Fruit fly (Drosophila melanogaster) whole organism, embryonic: Measurements from ENCODE around the gene RpL4.
A peak's percentile ranks its signal among the peaks of the same experiment; 100 is the strongest.

Experiments used
- Asciz ChIP-seq: fragments of 200-800 bp; sonication (Bioruptor generic); optimal IDR thresholded peaks from 2 replicates; lab custom pipeline; 2017; ENCODE audit warnings: missing biosample characterization, mild to moderate bottlenecking, missing genetic modification characterization, missing genetic modification reagents
- Bdp1 ChIP-seq: fragments of 200-800 bp; sonication (Bioruptor generic); optimal IDR thresholded peaks from 3 replicates; lab custom pipeline; 2016; ENCODE audit warnings: missing biosample characterization, missing genetic modification characterization
- CG1024 ChIP-seq: fragments of 200-800 bp; sonication (Bioruptor generic); IDR thresholded peaks from 2 replicates; pipeline ENCODE4 v1.3.6; 2022; ENCODE audit warnings: missing biosample characterization, missing genetic modification characterization
- CG10366 ChIP-seq: fragments of 200-800 bp; sonication (Bioruptor generic); IDR thresholded peaks from 2 replicates; pipeline ENCODE4 v1.3.6; 2022; ENCODE audit warnings: missing biosample characterization, missing genetic modification characterization
- CG15011 ChIP-seq: fragments of 200-800 bp; sonication (Bioruptor generic); optimal IDR thresholded peaks from 3 replicates; lab custom pipeline; 2018; ENCODE audit warnings: missing biosample characterization, mild to moderate bottlenecking, missing genetic modification characterization
- CG1647 ChIP-seq: fragments of 200-800 bp; sonication (Bioruptor generic); optimal IDR thresholded peaks from 3 replicates; lab custom pipeline; 2016; ENCODE audit warnings: missing biosample characterization, missing genetic modification characterization
- CG16815 ChIP-seq: fragments of 200-800 bp; sonication (Bioruptor generic); optimal IDR thresholded peaks from 3 replicates; lab custom pipeline; 2017; ENCODE audit warnings: missing biosample characterization, mild to moderate bottlenecking, missing genetic modification characterization
- CG1832 ChIP-seq: fragments of 200-800 bp; sonication (Bioruptor generic); optimal IDR thresholded peaks from 2 replicates; lab custom pipeline; 2017; ENCODE audit warnings: missing biosample characterization, mild to moderate bottlenecking, missing genetic modification characterization, inconsistent platforms
- CG18764 ChIP-seq: fragments of 200-800 bp; sonication (Bioruptor generic); optimal IDR thresholded peaks from 3 replicates; lab custom pipeline; 2016; ENCODE audit warnings: missing biosample characterization, missing genetic modification characterization
- CG2120 ChIP-seq: fragments of 200-800 bp; sonication (Bioruptor generic); optimal IDR thresholded peaks from 3 replicates; lab custom pipeline; 2016; ENCODE audit warnings: missing biosample characterization, missing genetic modification characterization
- CG2712 ChIP-seq: fragments of 200-800 bp; optimal IDR thresholded peaks from 3 replicates; lab custom pipeline; 2019; ENCODE audit warnings: missing biosample characterization, mild to moderate bottlenecking, missing genetic modification characterization, moderate library complexity
- CG2875 ChIP-seq: fragments of 200-800 bp; sonication (Bioruptor generic); optimal IDR thresholded peaks from 2 replicates; lab custom pipeline; 2017; ENCODE audit warnings: missing biosample characterization, mild to moderate bottlenecking, missing genetic modification characterization, missing genetic modification reagents
- CG30403 ChIP-seq: fragments of 200-800 bp; sonication (Bioruptor generic); optimal IDR thresholded peaks from 3 replicates; lab custom pipeline; 2016; ENCODE audit warnings: missing biosample characterization, missing genetic modification characterization
- CG32532 ChIP-seq: fragments of 200-800 bp; sonication (Bioruptor generic); IDR thresholded peaks from 2 replicates; pipeline ENCODE4 v1.3.6; 2022; ENCODE audit warnings: missing biosample characterization, missing genetic modification characterization
- CG32772 ChIP-seq: fragments of 200-800 bp; sonication (Bioruptor generic); IDR thresholded peaks from 2 replicates; pipeline ENCODE4 v1.3.6; 2022; ENCODE audit warnings: missing biosample characterization, missing genetic modification characterization
- CG33557 ChIP-seq: fragments of 200-800 bp; sonication (Bioruptor generic); optimal IDR thresholded peaks from 2 replicates; lab custom pipeline; 2019; ENCODE audit warnings: missing biosample characterization, mild to moderate bottlenecking, missing genetic modification characterization, moderate library complexity
- CG34376 ChIP-seq: fragments of 200-800 bp; sonication (Bioruptor generic); optimal IDR thresholded peaks from 2 replicates; lab custom pipeline; 2018; ENCODE audit warnings: missing biosample characterization, mild to moderate bottlenecking, missing genetic modification characterization
- CG34422 ChIP-seq: fragments of 200-800 bp; sonication (Bioruptor generic); IDR thresholded peaks from 3 replicates; pipeline ENCODE4 v1.3.6; 2022; ENCODE audit warnings: missing biosample characterization, missing genetic modification characterization
- CG42726 ChIP-seq: fragments of 200-800 bp; sonication (Bioruptor generic); IDR thresholded peaks from 2 replicates; pipeline ENCODE4 v1.3.6; 2022; ENCODE audit warnings: missing biosample characterization, missing genetic modification characterization; ENCODE audit not compliant: partially characterized antibody
- CG4360 ChIP-seq: fragments of 200-800 bp; sonication (Bioruptor generic); IDR thresholded peaks from 2 replicates; pipeline ENCODE4 v1.3.6; 2022; ENCODE audit warnings: missing biosample characterization, missing genetic modification characterization
- Dip2 ChIP-seq: fragments of 200-800 bp; sonication (Bioruptor generic); IDR thresholded peaks from 2 replicates; pipeline ENCODE4 v1.3.6; 2022; ENCODE audit warnings: missing biosample characterization, missing genetic modification characterization
- Doc3 ChIP-seq: fragments of 200-800 bp; sonication (Bioruptor generic); IDR thresholded peaks from 3 replicates; pipeline ENCODE4 v1.3.6; 2022; ENCODE audit warnings: missing biosample characterization, missing genetic modification characterization; ENCODE audit not compliant: partially characterized antibody
- H2.0 ChIP-seq: fragments of 200-800 bp; sonication (Bioruptor generic); IDR thresholded peaks from 2 replicates; pipeline ENCODE4 v1.3.6; 2022; ENCODE audit warnings: missing biosample characterization, missing genetic modification characterization
- Lpt ChIP-seq: fragments of >200 bp; optimal IDR thresholded peaks from 2 replicates; lab custom pipeline; 2018; ENCODE audit warnings: missing biosample characterization, missing genetic modification characterization
- NC2β ChIP-seq: fragments of 200-800 bp; sonication (Bioruptor generic); optimal IDR thresholded peaks from 2 replicates; lab custom pipeline; 2016; ENCODE audit warnings: missing biosample characterization, missing genetic modification characterization
- NK7.1 ChIP-seq: fragments of 200-800 bp; sonication (Bioruptor generic); optimal IDR thresholded peaks from 3 replicates; lab custom pipeline; 2016; ENCODE audit warnings: missing biosample characterization, missing genetic modification characterization
- Spps ChIP-seq: fragments of 200-800 bp; sonication (Bioruptor generic); optimal IDR thresholded peaks from 2 replicates; lab custom pipeline; 2018; ENCODE audit warnings: missing biosample characterization, mild to moderate bottlenecking, missing genetic modification characterization
- TFAM ChIP-seq: fragments of 200-800 bp; sonication (Bioruptor generic); optimal IDR thresholded peaks from 2 replicates; lab custom pipeline; 2017; ENCODE audit warnings: missing biosample characterization, missing genetic modification characterization, inconsistent platforms
- abd-A ChIP-seq: fragments of 200-800 bp; sonication (Bioruptor generic); optimal IDR thresholded peaks from 3 replicates; lab custom pipeline; 2019; ENCODE audit warnings: missing biosample characterization, mild to moderate bottlenecking, missing genetic modification characterization, moderate library complexity
- ara ChIP-seq: fragments of 200-800 bp; sonication (Bioruptor generic); IDR thresholded peaks from 2 replicates; pipeline ENCODE4 v1.3.6; 2022; ENCODE audit warnings: missing biosample characterization, missing genetic modification characterization
- cad ChIP-seq: fragments of >200 bp; optimal IDR thresholded peaks from 2 replicates; lab custom pipeline; 2017; ENCODE audit warnings: missing biosample characterization, missing genetic modification characterization
- crol ChIP-seq: fragments of 200-800 bp; sonication (Bioruptor generic); IDR thresholded peaks from 2 replicates; pipeline ENCODE4 v1.3.6; 2022; ENCODE audit warnings: missing biosample characterization, missing genetic modification characterization
- dimm ChIP-seq: fragments of 200-800 bp; sonication (Bioruptor generic); IDR thresholded peaks from 2 replicates; pipeline ENCODE4 v1.3.6; 2022; ENCODE audit warnings: missing biosample characterization, missing genetic modification characterization
- fd96Cb ChIP-seq: fragments of 200-800 bp; sonication (Bioruptor generic); optimal IDR thresholded peaks from 2 replicates; lab custom pipeline; 2018; ENCODE audit warnings: missing biosample characterization, mild to moderate bottlenecking, missing genetic modification characterization, moderate library complexity
- gsb ChIP-seq: fragments of 200-800 bp; sonication (Bioruptor generic); IDR thresholded peaks from 2 replicates; pipeline ENCODE4 v1.3.6; 2022; ENCODE audit warnings: missing biosample characterization, missing genetic modification characterization
- jigr1 ChIP-seq: fragments of 200-800 bp; sonication (Bioruptor generic); IDR thresholded peaks from 3 replicates; pipeline ENCODE4 v1.3.6; 2022; ENCODE audit warnings: missing biosample characterization, missing genetic modification characterization
- jing ChIP-seq: fragments of 200-800 bp; sonication (Bioruptor generic); optimal IDR thresholded peaks from 2 replicates; lab custom pipeline; 2018; ENCODE audit warnings: missing biosample characterization, mild to moderate bottlenecking, missing genetic modification characterization
- mirr ChIP-seq: fragments of 200-800 bp; sonication (Bioruptor generic); optimal IDR thresholded peaks from 3 replicates; lab custom pipeline; 2018; ENCODE audit warnings: missing biosample characterization, mild to moderate bottlenecking, missing genetic modification characterization
- nerfin-1 ChIP-seq: fragments of 200-800 bp; sonication (Bioruptor generic); optimal IDR thresholded peaks from 3 replicates; lab custom pipeline; 2019; ENCODE audit warnings: missing biosample characterization, mild to moderate bottlenecking, missing genetic modification characterization, moderate library complexity
- pb ChIP-seq: fragments of 200-800 bp; sonication (Bioruptor generic); optimal IDR thresholded peaks from 3 replicates; lab custom pipeline; 2016; ENCODE audit warnings: missing biosample characterization, missing genetic modification characterization
- rib ChIP-seq: fragments of 200-800 bp; sonication (Bioruptor generic); IDR thresholded peaks from 2 replicates; pipeline ENCODE4 v1.3.6; 2022; ENCODE audit warnings: missing biosample characterization, missing genetic modification characterization
- scrt ChIP-seq: fragments of 200-800 bp; sonication (Bioruptor generic); optimal IDR thresholded peaks from 2 replicates; lab custom pipeline; 2018; ENCODE audit warnings: missing biosample characterization, mild to moderate bottlenecking, missing genetic modification characterization, moderate library complexity
- tio ChIP-seq: fragments of 200-800 bp; sonication (Bioruptor generic); optimal IDR thresholded peaks from 2 replicates; lab custom pipeline; 2017; ENCODE audit warnings: missing biosample characterization, missing genetic modification characterization, inconsistent platforms
- zen ChIP-seq: fragments of 200-800 bp; sonication (Bioruptor generic); optimal IDR thresholded peaks from 3 replicates; lab custom pipeline; 2018; ENCODE audit warnings: missing biosample characterization, mild to moderate bottlenecking, missing genetic modification characterization, moderate library complexity

RpL4 gene

dm6 chr3R:27922673-27923175 is at the start of gene RpL4 (continued):
- TF ChIP-seq gsb (GFP tag; lab: Robert Waterston, UW): peak; percentile 51; the same call in 1 of the 2 replicates
- TF ChIP-seq CG1832: no peak
- peak; percentile 66 for TF ChIP-seq Bdp1 (GFP tag; lab: Kevin White, UChicago)
- no peak for TF ChIP-seq CG42726 (GFP tag; lab: Robert Waterston, UW)
- TF ChIP-seq jing (GFP tag; lab: Kevin White, UChicago): no peak
- peak; percentile 96 for TF ChIP-seq NC2β
- peak; percentile 59 for TF ChIP-seq CG1647 (GFP tag; lab: Kevin White, UChicago)
- TF ChIP-seq mirr (GFP tag; lab: Kevin White, UChicago): peak; percentile 85
- TF ChIP-seq CG33557 (GFP tag; lab: Kevin White, UChicago): peak; percentile 86
- TF ChIP-seq zen (tag; lab: Kevin White, UChicago): peak; percentile 45
- no peak for TF ChIP-seq Doc3 (GFP tag; lab: Robert Waterston, UW)
- peak; percentile 81 for TF ChIP-seq ara
- peak; percentile 31 for TF ChIP-seq TFAM (GFP tag; lab: Kevin White, UChicago)
- no peak; the same call in 1 of the 2 replicates for TF ChIP-seq CG4360 (GFP tag; lab: Robert Waterston, UW)
- peak; percentile 42; the same call in 1 of the 2 replicates for TF ChIP-seq CG32772 (GFP tag; lab: Robert Waterston, UW)
- TF ChIP-seq tio (GFP tag; lab: Kevin White, UChicago): no peak
- TF ChIP-seq CG15011: no peak
- TF ChIP-seq CG32532 (GFP tag; lab: Robert Waterston, UW): peak; percentile 89
- TF ChIP-seq Lpt (GFP tag; lab: Kevin White, UChicago): no peak
- peak; percentile 58 for TF ChIP-seq CG2120 (GFP tag; lab: Kevin White, UChicago)
- TF ChIP-seq CG30403: peak; percentile 60
- TF ChIP-seq scrt (GFP tag; lab: Kevin White, UChicago): peak; percentile 82
- peak; percentile 88 for TF ChIP-seq CG2875 (GFP tag; lab: Kevin White, UChicago)
- TF ChIP-seq CG1024 (GFP tag; lab: Robert Waterston, UW): peak; percentile 83
- no peak for TF ChIP-seq rib
- TF ChIP-seq NK7.1 (GFP tag; lab: Kevin White, UChicago): peak; percentile 57
- TF ChIP-seq H2.0 (GFP tag; lab: Robert Waterston, UW): peak; percentile 83
- TF ChIP-seq Spps (tag; lab: Kevin White, UChicago): no peak
- TF ChIP-seq CG18764 (GFP tag; lab: Kevin White, UChicago): peak; percentile 66
- no peak for TF ChIP-seq Dip2 (GFP tag; lab: Robert Waterston, UW)
- no peak for TF ChIP-seq cad (GFP tag; lab: Kevin White, UChicago)
- peak; percentile 84 for TF ChIP-seq Asciz (GFP tag; lab: Kevin White, UChicago)
- TF ChIP-seq CG16815 (GFP tag; lab: Kevin White, UChicago): peak; percentile 58

dm6 chr3R:27888110-27888509 is 34.5 kb upstream of the RpL4 start:
- TF ChIP-seq CG34422 (GFP tag; lab: Robert Waterston, UW) (0 out of 3 replicates have a peak, but pooled peaks have one; percentile 17), jigr1 (GFP tag; lab: Robert Waterston, UW) (no peak), dimm (no peak), crol (GFP tag; lab: Robert Waterston, UW) (no peak), CG2712 (tag; lab: Kevin White, UChicago) (no peak), nerfin-1 (no peak), abd-A (tag; lab: Kevin White, UChicago) (peak; percentile 89), pb (GFP tag; lab: Kevin White, UChicago) (no peak), fd96Cb (no peak), Lpt (GFP tag; lab: Kevin White, UChicago) (no peak), scrt (GFP tag; lab: Kevin White, UChicago) (peak; percentile 93), CG10366 (GFP tag; lab: Robert Waterston, UW) (no peak), CG34376 (no peak)
